2 worm cellular contexts compared by ENCODE assay signal in the genomic region with DNA sequence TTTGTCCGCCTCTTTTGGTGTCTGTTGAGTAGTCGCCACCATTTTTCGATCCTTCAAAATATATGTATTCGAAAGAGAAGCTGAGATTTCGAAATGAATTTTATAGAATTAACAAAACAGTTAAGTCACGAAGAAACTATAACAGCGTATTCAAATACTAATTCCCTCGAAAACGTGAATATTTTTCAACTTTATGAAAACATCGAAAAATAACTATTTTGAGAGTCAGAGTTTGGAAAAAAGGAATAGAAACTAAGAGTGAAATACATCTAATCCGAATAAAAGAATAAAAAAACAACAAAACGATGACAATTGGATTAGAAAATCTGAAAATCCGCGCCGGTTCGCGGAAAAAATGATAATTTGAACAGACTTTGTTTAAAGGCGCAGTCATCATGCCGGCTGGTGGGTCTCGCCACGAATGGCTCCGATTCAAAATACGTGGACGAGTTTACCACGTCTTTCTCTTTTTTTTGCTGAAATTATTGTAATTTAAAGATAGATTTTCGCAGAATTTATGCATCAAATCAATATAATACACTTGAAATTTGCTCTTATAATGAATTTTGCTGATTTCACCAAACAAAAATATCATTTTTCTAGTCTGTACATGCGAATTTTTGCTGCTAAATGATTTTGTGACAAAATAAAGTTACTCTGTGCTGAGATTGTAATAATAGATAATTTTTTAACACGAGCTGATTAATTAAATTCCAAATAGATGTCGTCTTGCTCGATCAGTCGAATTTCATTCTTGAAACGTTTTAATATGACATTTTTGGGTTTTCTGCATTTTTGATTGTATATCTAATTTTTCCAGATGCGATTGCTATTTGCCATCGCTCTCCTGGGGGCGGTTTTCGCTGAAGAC.
A peak's percentile ranks its signal among the peaks of the same experiment; 100 is the strongest.
TF ChIP-seq lines count a peak whose summit lies in the region.

A gene (minus strand): TSS at position 51 of the 871 bp plus-strand sequence.
A gene (plus strand): TSS at position 821 of the 871 bp plus-strand sequence.

TF ChIP-seq in whole organism, L1 larva, 84 proteins besides CTCF, POLR2A, EP300 and RAD21 (continued from another document):
- TF ChIP-seq fkh-4 (tag; optimal IDR thresholded peaks at IDR 0.05; lab: Kevin White, UChicago; ENCODE audit: borderline replicate concordance): no peak
- TF ChIP-seq unc-86 (tag; optimal IDR thresholded peaks at IDR 0.05; lab: Kevin White, UChicago): no peak
- peak; percentile 15 to 61 (median 53) for TF ChIP-seq dpl-1 (GFP tag; optimal IDR thresholded peaks at IDR 0.05; lab: Kevin White, UChicago)
- TF ChIP-seq efl-3 (GFP tag; optimal IDR thresholded peaks at IDR 0.05; lab: Kevin White, UChicago): no peak
- TF ChIP-seq snu-23 (GFP tag; optimal IDR thresholded peaks at IDR 0.05; lab: Kevin White, UChicago): peak; percentile 40
- TF ChIP-seq fkh-10 (GFP tag; optimal IDR thresholded peaks at IDR 0.05; lab: Kevin White, UChicago): no peak
- TF ChIP-seq rnt-1 (tag; optimal IDR thresholded peaks at IDR 0.05; lab: Kevin White, UChicago): peak; percentile 33
- TF ChIP-seq lsy-2 (tag; optimal IDR thresholded peaks at IDR 0.05; lab: Kevin White, UChicago): peak; percentile 34 to 65

TF ChIP-seq in whole organism, L4 larva, 104 proteins besides CTCF, POLR2A, EP300 and RAD21 (continued from another document):
- no peak for TF ChIP-seq daf-16 (GFP tag; optimal IDR thresholded peaks at IDR 0.05; lab: Kevin White, UChicago)
- peak; percentile 25 for TF ChIP-seq daf-16 (tag; optimal IDR thresholded peaks at IDR 0.05; lab: Kevin White, UChicago)
- no peak for TF ChIP-seq Y75B8A.6 (GFP tag; IDR thresholded peaks at IDR 0.05; lab: Robert Waterston, UW)
- peak; percentile 57 for TF ChIP-seq dpl-1 (GFP tag; optimal IDR thresholded peaks at IDR 0.05; lab: Kevin White, UChicago)
- TF ChIP-seq nhr-41 (GFP tag; IDR thresholded peaks at IDR 0.05; lab: Robert Waterston, UW): no peak
- no peak for TF ChIP-seq nhr-76 (tag; optimal IDR thresholded peaks at IDR 0.05; lab: Kevin White, UChicago)
- TF ChIP-seq Y48G9A.11 (GFP tag; IDR thresholded peaks at IDR 0.05; lab: Robert Waterston, UW): no peak
- no peak for TF ChIP-seq dmd-6 (GFP tag; IDR thresholded peaks at IDR 0.05; lab: Robert Waterston, UW)
- no peak for TF ChIP-seq zfp-3 (GFP tag; conservative IDR thresholded peaks at IDR 0.05; lab: Robert Waterston, UW)
- no peak for TF ChIP-seq hmg-1.1 (GFP tag; IDR thresholded peaks at IDR 0.05; lab: Robert Waterston, UW)
- TF ChIP-seq zip-11 (GFP tag; IDR thresholded peaks at IDR 0.05; lab: Robert Waterston, UW): no peak
- TF ChIP-seq lsy-2 (tag; optimal IDR thresholded peaks at IDR 0.05; lab: Kevin White, UChicago): peak in 1 of 2 experiments; percentile 64
- no peak for TF ChIP-seq ceh-20 (GFP tag; IDR thresholded peaks at IDR 0.05; lab: Robert Waterston, UW)
- TF ChIP-seq mdl-1 (tag; optimal IDR thresholded peaks at IDR 0.05; lab: Kevin White, UChicago): no peak
- TF ChIP-seq F37D6.2 (tag; optimal IDR thresholded peaks at IDR 0.05; lab: Kevin White, UChicago): no peak
- no peak for TF ChIP-seq daf-12 (tag; optimal IDR thresholded peaks at IDR 0.05; lab: Kevin White, UChicago)
- no peak for TF ChIP-seq ztf-7 (tag; optimal IDR thresholded peaks at IDR 0.05; lab: Kevin White, UChicago)
- TF ChIP-seq nhr-111 (GFP tag; optimal IDR thresholded peaks at IDR 0.05; lab: Kevin White, UChicago): no peak
- no peak for TF ChIP-seq R02D3.7 (tag; optimal IDR thresholded peaks at IDR 0.05; lab: Kevin White, UChicago)
- TF ChIP-seq dmd-8 (GFP tag; IDR thresholded peaks at IDR 0.05; lab: Robert Waterston, UW): no peak
- TF ChIP-seq nhr-102 (tag; optimal IDR thresholded peaks at IDR 0.05; lab: Kevin White, UChicago): no peak
- no peak for TF ChIP-seq F26F4.8 (GFP tag; conservative IDR thresholded peaks at IDR 0.05; lab: Robert Waterston, UW)
